Fruit fly (Drosophila melanogaster) whole organism, adult: ENCODE measurements around the gene Syn.
A peak's percentile ranks its signal among the peaks of the same experiment; 100 is the strongest.

Experiments
- CG11617 ChIP-seq: fragments of 200-800 bp; sonication (Bioruptor generic); optimal IDR thresholded peaks from 2 replicates; lab custom pipeline; 2017; ENCODE audit warnings: mild to moderate bottlenecking, missing biosample characterization, missing genetic modification reagents, missing genetic modification characterization
- CG1620 ChIP-seq: fragments of 200-800 bp; sonication (Bioruptor generic); optimal IDR thresholded peaks from 2 replicates; lab custom pipeline; 2016; ENCODE audit warnings: missing biosample characterization, missing genetic modification characterization
- CG5204 ChIP-seq: fragments of 200-800 bp; sonication (Bioruptor generic); optimal IDR thresholded peaks from 2 replicates; lab custom pipeline; 2016; ENCODE audit warnings: missing biosample characterization, missing genetic modification characterization
- CG7045 ChIP-seq: fragments of 200-800 bp; sonication (Bioruptor generic); optimal IDR thresholded peaks from 2 replicates; lab custom pipeline; 2017; ENCODE audit warnings: missing biosample characterization, mild to moderate bottlenecking, missing genetic modification characterization
- CG7101 ChIP-seq: fragments of 200-800 bp; sonication (Bioruptor generic); optimal IDR thresholded peaks from 2 replicates; lab custom pipeline; 2018; ENCODE audit warnings: missing biosample characterization, mild to moderate bottlenecking, missing genetic modification characterization, moderate library complexity
- Hr96 ChIP-seq: fragments of 200-800 bp; sonication (Bioruptor generic); optimal IDR thresholded peaks from 2 replicates; lab custom pipeline; 2016; ENCODE audit warnings: missing biosample characterization, missing genetic modification characterization
- bab1 ChIP-seq: fragments of 200-800 bp; sonication (Bioruptor generic); optimal IDR thresholded peaks from 3 replicates; lab custom pipeline; 2019; ENCODE audit warnings: missing biosample characterization, mild to moderate bottlenecking, missing genetic modification characterization, moderate library complexity
- kay ChIP-seq: fragments of 200-800 bp; sonication (Bioruptor generic); peaks from one replicate; lab custom pipeline; 2016; ENCODE audit warnings: missing biosample characterization, missing genetic modification characterization, borderline replicate concordance
- toe ChIP-seq: fragments of 200-800 bp; sonication (Bioruptor generic); optimal IDR thresholded peaks from 2 replicates; lab custom pipeline; 2016; ENCODE audit warnings: missing biosample characterization, missing genetic modification characterization

- TF ChIP-seq CG1620 (GFP tag; lab: Kevin White, UChicago) (no peak), Hr96 (GFP tag; lab: Kevin White, UChicago) (no peak), CG11617 (GFP tag; lab: Kevin White, UChicago) (no peak), CG7045 (GFP tag; lab: Kevin White, UChicago) (no peak), bab1 (GFP tag; lab: Kevin White, UChicago) (no peak), toe (GFP tag; lab: Kevin White, UChicago) (no peak), CG5204 (GFP tag; lab: Kevin White, UChicago) (no peak), kay (peak; percentile 69), CG7101 (tag; lab: Kevin White, UChicago) (no peak)
These were observed 16.3 kb downstream of the Syn start for dm6 chr3R:10206740-10207139.
